Fruit fly (Drosophila melanogaster) whole organism, embryonic: ENCODE results near the gene CG32686.
A peak's percentile ranks its signal among the peaks of the same experiment; 100 is the strongest.

Experiments
- ATbp ChIP-seq: fragments of 200-800 bp; sonication (Bioruptor generic); optimal IDR thresholded peaks from 2 replicates; lab custom pipeline; 2017; ENCODE audit warnings: missing biosample characterization, mild to moderate bottlenecking, missing genetic modification characterization, missing genetic modification reagents
- Aef1 ChIP-seq: fragments of 200-800 bp; sonication (Bioruptor generic); IDR thresholded peaks from 3 replicates; pipeline ENCODE4 v1.3.6; 2022; ENCODE audit warnings: missing biosample characterization, missing genetic modification characterization
- Bgb ChIP-seq: fragments of 200-800 bp; sonication (Bioruptor generic); IDR thresholded peaks from 2 replicates; pipeline ENCODE4 v1.3.6; 2022; ENCODE audit warnings: missing biosample characterization, missing genetic modification characterization; ENCODE audit not compliant: partially characterized antibody
- CG10267 ChIP-seq: fragments of 200-800 bp; sonication (Bioruptor generic); optimal IDR thresholded peaks from 2 replicates; lab custom pipeline; 2018; ENCODE audit warnings: missing biosample characterization, mild to moderate bottlenecking, missing genetic modification characterization, moderate library complexity
- CG11504 ChIP-seq: fragments of 200-800 bp; sonication (Bioruptor generic); optimal IDR thresholded peaks from 3 replicates; lab custom pipeline; 2019; ENCODE audit warnings: missing biosample characterization, mild to moderate bottlenecking, missing genetic modification characterization, moderate library complexity
- CG12155 ChIP-seq: fragments of 200-800 bp; sonication (Bioruptor generic); optimal IDR thresholded peaks from 3 replicates; lab custom pipeline; 2016; ENCODE audit warnings: missing biosample characterization, missing genetic modification characterization
- CG15073 ChIP-seq: fragments of 200-800 bp; sonication (Bioruptor generic); optimal IDR thresholded peaks from 2 replicates; lab custom pipeline; 2016; ENCODE audit warnings: missing biosample characterization, missing genetic modification characterization
- CG1529 ChIP-seq: fragments of 200-800 bp; sonication (Bioruptor generic); optimal IDR thresholded peaks from 3 replicates; lab custom pipeline; 2018; ENCODE audit warnings: missing biosample characterization, missing genetic modification characterization
- CG15601 ChIP-seq: fragments of 200-800 bp; sonication (Bioruptor generic); optimal IDR thresholded peaks from 3 replicates; lab custom pipeline; 2019; ENCODE audit warnings: missing biosample characterization, mild to moderate bottlenecking, missing genetic modification characterization, moderate library complexity
- CG16779 ChIP-seq: fragments of 200-800 bp; sonication (Bioruptor generic); IDR thresholded peaks from 2 replicates; pipeline ENCODE4 v1.3.6; 2022; ENCODE audit warnings: missing biosample characterization, missing genetic modification characterization
- CG17186 ChIP-seq: fragments of 200-800 bp; sonication (Bioruptor generic); optimal IDR thresholded peaks from 3 replicates; lab custom pipeline; 2017; ENCODE audit warnings: missing biosample characterization, missing genetic modification reagents, missing genetic modification characterization
- CG17568 ChIP-seq: fragments of 200-800 bp; sonication (Bioruptor generic); optimal IDR thresholded peaks from 2 replicates; lab custom pipeline; 2018; ENCODE audit warnings: missing biosample characterization, mild to moderate bottlenecking, missing genetic modification characterization, moderate library complexity
- CG18599 ChIP-seq: fragments of 200-800 bp; sonication (Bioruptor generic); optimal IDR thresholded peaks from 3 replicates; lab custom pipeline; 2017; ENCODE audit warnings: missing biosample characterization, missing genetic modification characterization, mild to moderate bottlenecking, moderate library complexity, missing genetic modification reagents
- CG2129 ChIP-seq: fragments of 200-800 bp; sonication (Bioruptor generic); IDR thresholded peaks from 2 replicates; pipeline ENCODE4 v1.3.6; 2022; ENCODE audit warnings: missing biosample characterization, missing genetic modification characterization; ENCODE audit not compliant: partially characterized antibody
- CG3065 ChIP-seq: fragments of 200-800 bp; sonication (Bioruptor generic); optimal IDR thresholded peaks from 2 replicates; lab custom pipeline; 2016; ENCODE audit warnings: missing biosample characterization, missing genetic modification characterization
- CG4404 ChIP-seq: fragments of 200-800 bp; sonication (Bioruptor generic); IDR thresholded peaks from 2 replicates; pipeline ENCODE4 v1.3.6; 2022; ENCODE audit warnings: missing biosample characterization, missing genetic modification characterization
- CG4707 ChIP-seq: fragments of 200-800 bp; sonication (Bioruptor generic); optimal IDR thresholded peaks from 2 replicates; lab custom pipeline; 2018; ENCODE audit warnings: missing biosample characterization, mild to moderate bottlenecking, missing genetic modification characterization, moderate library complexity
- CG4730 ChIP-seq: fragments of 200-800 bp; sonication (Bioruptor generic); IDR thresholded peaks from 2 replicates; pipeline ENCODE4 v1.3.6; 2022; ENCODE audit warnings: missing biosample characterization, missing genetic modification characterization
- CG4854 ChIP-seq: fragments of 200-800 bp; sonication (Bioruptor generic); optimal IDR thresholded peaks from 2 replicates; lab custom pipeline; 2016; ENCODE audit warnings: missing biosample characterization, missing genetic modification characterization, inconsistent platforms
- CG6813 ChIP-seq: fragments of 200-800 bp; sonication (Bioruptor generic); optimal IDR thresholded peaks from 2 replicates; lab custom pipeline; 2017; ENCODE audit warnings: missing biosample characterization, missing genetic modification characterization, mild to moderate bottlenecking, moderate library complexity, missing genetic modification reagents
- CG7271 ChIP-seq: fragments of 200-800 bp; sonication (Bioruptor generic); optimal IDR thresholded peaks from 2 replicates; lab custom pipeline; 2018; ENCODE audit warnings: missing biosample characterization, mild to moderate bottlenecking, missing genetic modification characterization, moderate library complexity
- CG7928 ChIP-seq: fragments of 200-800 bp; sonication (Bioruptor generic); optimal IDR thresholded peaks from 2 replicates; lab custom pipeline; 2017; ENCODE audit warnings: missing biosample characterization, mild to moderate bottlenecking, missing genetic modification characterization
- CG8924 ChIP-seq: fragments of 200-800 bp; optimal IDR thresholded peaks from 3 replicates; lab custom pipeline; 2019; ENCODE audit warnings: missing biosample characterization, mild to moderate bottlenecking, missing genetic modification characterization, moderate library complexity
- Dip3 ChIP-seq: fragments of 200-800 bp; sonication (Bioruptor generic); optimal IDR thresholded peaks from 3 replicates; lab custom pipeline; 2016; ENCODE audit warnings: missing biosample characterization, missing genetic modification characterization
- E2f1 ChIP-seq: fragments of 200-800 bp; sonication (Bioruptor generic); IDR thresholded peaks from 2 replicates; pipeline ENCODE4 v1.3.6; 2022; ENCODE audit warnings: missing biosample characterization, missing genetic modification characterization
- Ets65A ChIP-seq: fragments of 200-800 bp; sonication (Bioruptor generic); peaks from one replicate; lab custom pipeline; 2016; ENCODE audit warnings: missing biosample characterization, missing genetic modification characterization
- HHEX ChIP-seq: fragments of 200-800 bp; sonication (Bioruptor generic); optimal IDR thresholded peaks from 3 replicates; lab custom pipeline; 2017; ENCODE audit warnings: missing biosample characterization, mild to moderate bottlenecking, missing genetic modification characterization, missing genetic modification reagents
- HLH4C ChIP-seq: fragments of 200-800 bp; sonication (Bioruptor generic); IDR thresholded peaks from 3 replicates; pipeline ENCODE4 v1.3.6; 2022; ENCODE audit warnings: missing biosample characterization, missing genetic modification characterization; ENCODE audit not compliant: partially characterized antibody
- Hr3 ChIP-seq: fragments of 200-800 bp; sonication (Bioruptor generic); optimal IDR thresholded peaks from 3 replicates; lab custom pipeline; 2016; ENCODE audit warnings: missing biosample characterization, missing genetic modification characterization
- MBD-R2 ChIP-seq: fragments of 200-800 bp; sonication (Bioruptor generic); IDR thresholded peaks from 2 replicates; pipeline ENCODE4 v1.3.6; 2022; ENCODE audit warnings: missing biosample characterization, missing genetic modification characterization
- MTF-1 ChIP-seq: fragments of 200-800 bp; sonication (Bioruptor generic); optimal IDR thresholded peaks from 2 replicates; lab custom pipeline; 2018; ENCODE audit warnings: missing biosample characterization, mild to moderate bottlenecking, missing genetic modification characterization, borderline replicate concordance
- Max ChIP-seq: fragments of 200-800 bp; sonication (Bioruptor generic); optimal IDR thresholded peaks from 2 replicates; lab custom pipeline; 2016; ENCODE audit warnings: missing biosample characterization, mild to moderate bottlenecking, missing genetic modification characterization
- Myb ChIP-seq: fragments of 200-800 bp; sonication (Bioruptor generic); optimal IDR thresholded peaks from 2 replicates; lab custom pipeline; 2016; ENCODE audit warnings: missing biosample characterization, missing genetic modification characterization
- Oaz ChIP-seq: fragments of 200-800 bp; sonication (Bioruptor generic); IDR thresholded peaks from 2 replicates; pipeline ENCODE4 v1.3.6; 2022; ENCODE audit warnings: missing biosample characterization, missing genetic modification characterization
- Sry-β ChIP-seq: fragments of 200-800 bp; sonication (Bioruptor generic); optimal IDR thresholded peaks from 2 replicates; lab custom pipeline; 2018; ENCODE audit warnings: missing biosample characterization, mild to moderate bottlenecking, missing genetic modification characterization, moderate library complexity
- aop ChIP-seq: fragments of 200-800 bp; sonication (Bioruptor generic); IDR thresholded peaks from 2 replicates; pipeline ENCODE4 v1.3.6; 2022; ENCODE audit warnings: missing biosample characterization, missing genetic modification characterization
- disco-r ChIP-seq: fragments of 200-800 bp; sonication (Bioruptor generic); optimal IDR thresholded peaks from 2 replicates; lab custom pipeline; 2016; ENCODE audit warnings: missing biosample characterization, missing genetic modification characterization
- dysf ChIP-seq: fragments of 200-800 bp; sonication (Bioruptor generic); IDR thresholded peaks from 3 replicates; pipeline ENCODE4 v1.3.6; 2022; ENCODE audit warnings: missing biosample characterization, missing genetic modification characterization
- emc ChIP-seq: fragments of 200-800 bp; sonication (Bioruptor generic); optimal IDR thresholded peaks from 2 replicates; lab custom pipeline; 2016; ENCODE audit warnings: missing biosample characterization, missing genetic modification characterization
- fd3F ChIP-seq: fragments of 200-800 bp; sonication (Bioruptor generic); optimal IDR thresholded peaks from 2 replicates; lab custom pipeline; 2018; ENCODE audit warnings: missing biosample characterization, mild to moderate bottlenecking, missing genetic modification characterization, moderate library complexity
- h ChIP-seq: fragments of >200 bp; optimal IDR thresholded peaks from 2 replicates; lab custom pipeline; 2017
- ind ChIP-seq: fragments of 200-800 bp; sonication (Bioruptor generic); optimal IDR thresholded peaks from 3 replicates; lab custom pipeline; 2016; ENCODE audit warnings: missing biosample characterization, missing genetic modification characterization
- inv ChIP-seq: fragments of 200-800 bp; sonication (Bioruptor generic); IDR thresholded peaks from 2 replicates; pipeline ENCODE4 v1.3.6; 2022; ENCODE audit warnings: missing biosample characterization, missing genetic modification characterization; ENCODE audit not compliant: partially characterized antibody
- lab ChIP-seq: fragments of 200-800 bp; sonication (Bioruptor generic); optimal IDR thresholded peaks from 3 replicates; lab custom pipeline; 2017; ENCODE audit warnings: missing biosample characterization, missing genetic modification characterization, mild to moderate bottlenecking, moderate library complexity, missing genetic modification reagents
- pita ChIP-seq: fragments of 200-800 bp; sonication (Bioruptor generic); optimal IDR thresholded peaks from 2 replicates; lab custom pipeline; 2017; ENCODE audit warnings: missing biosample characterization, mild to moderate bottlenecking, missing genetic modification characterization
- psq ChIP-seq: fragments of 200-800 bp; sonication (Bioruptor generic); optimal IDR thresholded peaks from 2 replicates; lab custom pipeline; 2017; ENCODE audit warnings: missing biosample characterization, missing genetic modification characterization
- salm ChIP-seq: fragments of 200-800 bp; sonication (Bioruptor generic); optimal IDR thresholded peaks from 2 replicates; lab custom pipeline; 2018; ENCODE audit warnings: missing biosample characterization, mild to moderate bottlenecking, missing genetic modification characterization
- sisA ChIP-seq: fragments of 200-800 bp; sonication (Bioruptor generic); IDR thresholded peaks from 2 replicates; pipeline ENCODE4 v1.3.6; 2022; ENCODE audit warnings: missing biosample characterization, missing genetic modification characterization
- tup ChIP-seq: fragments of 200-800 bp; sonication (Bioruptor generic); optimal IDR thresholded peaks from 2 replicates; lab custom pipeline; 2016; ENCODE audit warnings: missing biosample characterization, mild to moderate bottlenecking, missing genetic modification characterization, moderate library complexity
- zen ChIP-seq: fragments of 200-800 bp; sonication (Bioruptor generic); optimal IDR thresholded peaks from 3 replicates; lab custom pipeline; 2018; ENCODE audit warnings: missing biosample characterization, mild to moderate bottlenecking, missing genetic modification characterization, moderate library complexity

Gene CG32686

DNA sequence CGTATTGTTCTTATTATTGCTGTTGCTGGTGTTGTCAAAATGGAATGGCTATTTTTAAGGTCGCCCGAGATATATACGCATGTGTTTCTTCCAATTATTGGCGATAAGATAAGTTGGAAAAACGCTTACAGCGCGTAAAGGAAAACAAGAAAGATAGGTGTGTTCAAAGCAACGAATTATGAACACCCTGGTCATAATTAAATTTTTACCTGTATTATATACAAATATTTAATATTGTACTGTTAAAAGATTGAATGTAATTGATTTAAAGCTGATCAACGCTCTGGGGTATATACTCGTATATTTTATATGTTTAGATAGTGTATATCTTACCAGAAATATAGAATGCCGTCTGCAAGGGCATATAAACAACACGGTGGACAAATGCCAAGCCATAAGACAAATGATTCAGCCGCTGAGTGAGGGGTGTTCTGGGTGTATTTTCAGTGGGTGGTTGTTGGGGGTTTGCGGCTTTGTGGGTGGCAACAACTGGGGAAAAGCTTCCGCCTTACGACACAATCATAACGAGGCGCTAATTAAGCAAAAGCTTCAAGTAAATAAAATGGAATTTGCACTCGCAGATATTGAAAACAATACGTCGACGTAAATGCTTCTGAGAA lies 22.5 kb upstream of the CG32686 start (continued):
- TF ChIP-seq inv (GFP tag; lab: Robert Waterston, UW): no peak
- peak; percentile 2 for TF ChIP-seq fd3F (GFP tag; lab: Kevin White, UChicago)
- no peak for TF ChIP-seq CG15073 (GFP tag; lab: Kevin White, UChicago)
- TF ChIP-seq CG7271 (tag; lab: Kevin White, UChicago): no peak
- TF ChIP-seq CG4854: no peak
- peak; percentile 21; the same call in 1 of the 2 replicates for TF ChIP-seq CG4730 (GFP tag; lab: Robert Waterston, UW)
- TF ChIP-seq zen (tag; lab: Kevin White, UChicago): no peak
- TF ChIP-seq CG17186: no peak
- TF ChIP-seq CG2129 (GFP tag; lab: Robert Waterston, UW): no peak
- no peak for TF ChIP-seq aop (GFP tag; lab: Robert Waterston, UW)
- TF ChIP-seq CG15601: no peak
- TF ChIP-seq ATbp (GFP tag; lab: Kevin White, UChicago): peak; percentile 5
- peak; percentile 64 for TF ChIP-seq CG18599 (GFP tag; lab: Kevin White, UChicago)
- TF ChIP-seq pita (GFP tag; lab: Kevin White, UChicago): no peak
- no peak for TF ChIP-seq salm
- no peak for TF ChIP-seq disco-r
- TF ChIP-seq dysf: peak; percentile 65; the same call in 2 of the 3 replicates
- no peak for TF ChIP-seq CG16779 (GFP tag; lab: Robert Waterston, UW)
- no peak for TF ChIP-seq Ets65A (GFP tag; lab: Kevin White, UChicago)
- TF ChIP-seq Aef1: peak; percentile 42; the same call in 2 of the 3 replicates
- no peak for TF ChIP-seq CG17568 (GFP tag; lab: Kevin White, UChicago)
- no peak for TF ChIP-seq CG3065 (GFP tag; lab: Kevin White, UChicago)
- no peak for TF ChIP-seq CG10267 (tag; lab: Kevin White, UChicago)
- no peak for TF ChIP-seq CG4707 (GFP tag; lab: Kevin White, UChicago)
- TF ChIP-seq E2f1 (GFP tag; lab: Robert Waterston, UW): peak; percentile 41; the same call in 1 of the 2 replicates
- TF ChIP-seq h (lab: Kevin White, UChicago): no peak
- TF ChIP-seq MBD-R2: peak; percentile 30; the same call in 1 of the 2 replicates
- TF ChIP-seq sisA (GFP tag; lab: Robert Waterston, UW): 0 out of 2 replicates have a peak, but pooled peaks have one; percentile 14
- no peak for TF ChIP-seq Hr3 (GFP tag; lab: Kevin White, UChicago)
- TF ChIP-seq emc (GFP tag; lab: Kevin White, UChicago): no peak
- no peak for TF ChIP-seq tup (GFP tag; lab: Kevin White, UChicago)
- no peak for TF ChIP-seq Sry-β (GFP tag; lab: Kevin White, UChicago)
- TF ChIP-seq HLH4C: no peak
- no peak for TF ChIP-seq Oaz (GFP tag; lab: Robert Waterston, UW)
- TF ChIP-seq CG1529 (GFP tag; lab: Kevin White, UChicago): no peak
- TF ChIP-seq Dip3 (GFP tag; lab: Kevin White, UChicago): no peak
- TF ChIP-seq Max (GFP tag; lab: Kevin White, UChicago): no peak
- TF ChIP-seq MTF-1: no peak
- no peak for TF ChIP-seq CG12155
- TF ChIP-seq Myb: no peak
- peak; percentile 51 for TF ChIP-seq CG11504 (tag; lab: Kevin White, UChicago)
- no peak for TF ChIP-seq psq
- TF ChIP-seq Bgb (GFP tag; lab: Robert Waterston, UW): no peak
- TF ChIP-seq CG7928 (GFP tag; lab: Kevin White, UChicago): no peak
- peak; percentile 56 for TF ChIP-seq lab
- TF ChIP-seq CG6813 (GFP tag; lab: Kevin White, UChicago): no peak
- TF ChIP-seq CG4404 (GFP tag; lab: Robert Waterston, UW): 0 out of 2 replicates have a peak, but pooled peaks have one; percentile 17
- TF ChIP-seq ind (GFP tag; lab: Kevin White, UChicago): no peak
- TF ChIP-seq HHEX (GFP tag; lab: Kevin White, UChicago): peak; percentile 24
- TF ChIP-seq CG8924 (tag; lab: Kevin White, UChicago): peak; percentile 19
